Worm (Caenorhabditis elegans) whole organism, L3 larva: ENCODE measurements around the gene clc-11.

Source experiments
- nhr-11 ChIP-seq: fragments of 150-350 bp; optimal IDR thresholded peaks from 2 replicates; lab custom pipeline; 2014; ENCODE audit warnings: missing biosample characterization, missing genetic modification characterization
- nhr-12 ChIP-seq: fragments of 150-350 bp; optimal IDR thresholded peaks from 2 replicates; lab custom pipeline; 2014; ENCODE audit warnings: missing biosample characterization, missing genetic modification characterization
- pha-4 ChIP-seq: fragments of 150-350 bp; optimal IDR thresholded peaks from 2 replicates; lab custom pipeline; 2014; ENCODE audit warnings: missing biosample characterization, missing genetic modification reagents, missing genetic modification characterization
- unc-62 ChIP-seq: fragments of 150-350 bp; sonication (generic microtip); optimal IDR thresholded peaks from 4 replicates; lab custom pipeline; 2014; ENCODE audit warnings: missing biosample characterization, missing genetic modification reagents, missing genetic modification characterization

- no peak for TF ChIP-seq unc-62 (GFP tag; lab: Kevin White, UChicago)
- no peak for TF ChIP-seq pha-4
- TF ChIP-seq nhr-12: no peak
- no peak for TF ChIP-seq nhr-11 (tag; lab: Kevin White, UChicago)
Measured at ce11 chrV:16120499-16120898, 18.9 kb downstream of the clc-11 start.
